Worm (Caenorhabditis elegans) whole organism, mixed stage, embryonic: ENCODE measurements around the gene C04F5.8.

Experiments
- M03D4.4 ChIP-seq: sonication (generic microtip); optimal IDR thresholded peaks from 2 replicates; lab custom pipeline; 2017; ENCODE audit warnings: mild to moderate bottlenecking, missing genetic modification characterization, missing compliant biosample characterization
- bed-3 ChIP-seq: fragments of 200-800 bp; sonication (Bioruptor generic); optimal IDR thresholded peaks from 3 replicates; lab custom pipeline; 2018; ENCODE audit warnings: mild to moderate bottlenecking, missing genetic modification characterization, moderate library complexity, missing compliant biosample characterization
- blmp-1 ChIP-seq: fragments of 150-350 bp; optimal IDR thresholded peaks from 2 replicates; lab custom pipeline; 2014; ENCODE audit warnings: missing biosample characterization, missing genetic modification characterization
- ceh-39 ChIP-seq: fragments of 150-350 bp; optimal IDR thresholded peaks from 2 replicates; lab custom pipeline; 2014; ENCODE audit warnings: missing biosample characterization, missing genetic modification characterization
- ceh-43 ChIP-seq: fragments of 200-800 bp; sonication (Bioruptor generic); optimal IDR thresholded peaks from 2 replicates; lab custom pipeline; 2018; ENCODE audit warnings: mild to moderate bottlenecking, missing genetic modification characterization, moderate library complexity, missing compliant biosample characterization
- ceh-83 ChIP-seq: fragments of 200-800 bp; sonication (Bioruptor generic); optimal IDR thresholded peaks from 2 replicates; lab custom pipeline; 2018; ENCODE audit warnings: mild to moderate bottlenecking, missing genetic modification characterization, missing compliant biosample characterization
- ces-1 ChIP-seq: fragments of 150-350 bp; optimal IDR thresholded peaks from 2 replicates; lab custom pipeline; 2014; ENCODE audit warnings: missing biosample characterization, missing genetic modification reagents, missing genetic modification characterization
- cnd-1 ChIP-seq: fragments of 200-800 bp; sonication (Bioruptor generic); optimal IDR thresholded peaks from 2 replicates; lab custom pipeline; 2018; ENCODE audit warnings: mild to moderate bottlenecking, missing genetic modification characterization, missing compliant biosample characterization
- drap-1 ChIP-seq: fragments of 200-800 bp; sonication (Bioruptor generic); optimal IDR thresholded peaks from 3 replicates; lab custom pipeline; 2018; ENCODE audit warnings: mild to moderate bottlenecking, missing genetic modification characterization, missing compliant biosample characterization
- elt-1 ChIP-seq: sonication (generic microtip); optimal IDR thresholded peaks from 2 replicates; lab custom pipeline; 2017; ENCODE audit warnings: missing genetic modification characterization, mild to moderate bottlenecking, missing compliant biosample characterization, antibody characterized with exemption, moderate library complexity, borderline replicate concordance; ENCODE audit not compliant: insufficient read depth
- elt-3 ChIP-seq: fragments of 150-350 bp; optimal IDR thresholded peaks from 2 replicates; lab custom pipeline; 2014; ENCODE audit warnings: missing biosample characterization, missing genetic modification characterization
- ham-2 ChIP-seq: fragments of 200-800 bp; sonication (Bioruptor generic); optimal IDR thresholded peaks from 2 replicates; lab custom pipeline; 2018; ENCODE audit warnings: mild to moderate bottlenecking, missing genetic modification characterization, missing compliant biosample characterization
- lin-13 ChIP-seq: fragments of 150-350 bp; optimal IDR thresholded peaks from 2 replicates; lab custom pipeline; 2014; ENCODE audit warnings: missing biosample characterization, missing genetic modification characterization
- lin-32 ChIP-seq: fragments of 200-800 bp; sonication (Bioruptor generic); optimal IDR thresholded peaks from 2 replicates; lab custom pipeline; 2018; ENCODE audit warnings: mild to moderate bottlenecking, missing genetic modification characterization, missing compliant biosample characterization
- lsy-2 ChIP-seq: fragments of 150-350 bp; optimal IDR thresholded peaks from 2 replicates; lab custom pipeline; 2014; ENCODE audit warnings: missing biosample characterization, missing genetic modification characterization
- mab-5 ChIP-seq: fragments of 150-350 bp; optimal IDR thresholded peaks from 2 replicates; lab custom pipeline; 2014; ENCODE audit warnings: missing biosample characterization, missing genetic modification characterization
- mep-1 ChIP-seq: fragments of 150-350 bp; optimal IDR thresholded peaks from 2 replicates; lab custom pipeline; 2017; ENCODE audit warnings: missing biosample characterization, missing genetic modification reagents, missing genetic modification characterization, inconsistent platforms
- mls-2 ChIP-seq: sonication (generic microtip); optimal IDR thresholded peaks from 2 replicates; lab custom pipeline; 2016; ENCODE audit warnings: mild to moderate bottlenecking, missing genetic modification characterization, moderate library complexity, missing compliant biosample characterization
- nhr-12 ChIP-seq: fragments of 150-350 bp; optimal IDR thresholded peaks from 2 replicates; lab custom pipeline; 2014; ENCODE audit warnings: missing biosample characterization, missing genetic modification characterization
- nhr-237 ChIP-seq: fragments of 150-350 bp; optimal IDR thresholded peaks from 2 replicates; lab custom pipeline; 2014; ENCODE audit warnings: missing biosample characterization, missing genetic modification characterization
- nhr-28 ChIP-seq: fragments of 150-350 bp; optimal IDR thresholded peaks from 2 replicates; lab custom pipeline; 2014; ENCODE audit warnings: missing biosample characterization, missing genetic modification characterization
- nhr-76 ChIP-seq: sonication (generic microtip); optimal IDR thresholded peaks from 2 replicates; lab custom pipeline; 2017; ENCODE audit warnings: missing biosample characterization, missing genetic modification characterization
- pha-4 ChIP-seq: fragments of 150-350 bp; optimal IDR thresholded peaks from 2 replicates; lab custom pipeline; 2018; ENCODE audit warnings: missing biosample characterization, missing genetic modification reagents, missing genetic modification characterization
- sem-2 ChIP-seq: fragments of 200-800 bp; sonication (Bioruptor generic); optimal IDR thresholded peaks from 2 replicates; lab custom pipeline; 2018; ENCODE audit warnings: mild to moderate bottlenecking, missing genetic modification characterization, missing compliant biosample characterization
- snpc-4 ChIP-seq: fragments of 150-350 bp; optimal IDR thresholded peaks from 2 replicates; lab custom pipeline; 2014; ENCODE audit warnings: missing biosample characterization, missing genetic modification characterization
- sptf-1 ChIP-seq: sonication (generic microtip); optimal IDR thresholded peaks from 2 replicates; lab custom pipeline; 2017; ENCODE audit warnings: mild to moderate bottlenecking, missing genetic modification characterization, moderate library complexity, missing compliant biosample characterization
- tbx-8 ChIP-seq: fragments of 200-800 bp; sonication (Bioruptor generic); optimal IDR thresholded peaks from 2 replicates; lab custom pipeline; 2018; ENCODE audit warnings: mild to moderate bottlenecking, missing genetic modification characterization, moderate library complexity, missing compliant biosample characterization
- unc-120 ChIP-seq: sonication (generic microtip); optimal IDR thresholded peaks from 2 replicates; lab custom pipeline; 2017; ENCODE audit warnings: missing genetic modification characterization, missing compliant biosample characterization; ENCODE audit not compliant: poor library complexity, severe bottlenecking
- unc-62 ChIP-seq: fragments of 150-350 bp; optimal IDR thresholded peaks from 2 replicates; lab custom pipeline; 2014; ENCODE audit warnings: missing biosample characterization, missing genetic modification reagents, missing genetic modification characterization
- zip-8 ChIP-seq: fragments of 150-350 bp; optimal IDR thresholded peaks from 2 replicates; lab custom pipeline; 2014; ENCODE audit warnings: missing biosample characterization, missing genetic modification characterization

The C04F5.8 gene

ce11 chrV:5086919-5087404 lies 26.6 kb downstream of the C04F5.8 start, which contains the start of gene Y58A7A.5:
Gene Y58A7A.5, minus strand, starts transcription at chrV:5086969.
- TF ChIP-seq tbx-8 (GFP tag; lab: Kevin White, UChicago): no peak
- TF ChIP-seq zip-8: peak; percentile 15

ce11 chrV:5084957-5085465 lies 28.5 kb downstream of the C04F5.8 start, which contains the start of gene Y58A7A.4:
Gene Y58A7A.4, minus strand, starts transcription at chrV:5085007.
- TF ChIP-seq nhr-237 (no peak), mab-5 (tag; lab: Kevin White, UChicago) (no peak), elt-3 (tag; lab: Kevin White, UChicago) (no peak), unc-62 (GFP tag; lab: Kevin White, UChicago) (no peak), pha-4 (tag; lab: Kevin White, UChicago) (no peak), sptf-1 (no peak), M03D4.4 (no peak), ceh-39 (no peak), nhr-76 (tag; lab: Kevin White, UChicago) (no peak), lin-32 (GFP tag; lab: Kevin White, UChicago) (no peak), unc-120 (no peak), snpc-4 (tag; lab: Kevin White, UChicago) (no peak), tbx-8 (GFP tag; lab: Kevin White, UChicago) (no peak), ces-1 (GFP tag; lab: Kevin White, UChicago) (no peak), elt-1 (no peak), cnd-1 (tag; lab: Kevin White, UChicago) (no peak), mep-1 (no peak), mls-2 (tag; lab: Kevin White, UChicago) (no peak)

- TF ChIP-seq lin-32 (GFP tag; lab: Kevin White, UChicago): no peak
- TF ChIP-seq nhr-28 (tag; lab: Kevin White, UChicago): no peak
- TF ChIP-seq drap-1 (GFP tag; lab: Kevin White, UChicago): no peak
- TF ChIP-seq zip-8: peak; percentile 1
- peak; percentile 86 for TF ChIP-seq elt-3 (tag; lab: Kevin White, UChicago)
- TF ChIP-seq, all 35 proteins: peak for 2
These were observed 32.7 kb downstream of the C04F5.8 start, which contains the start of gene Y58A7A.3 for ce11 chrV:5080853-5081338. Gene Y58A7A.3, minus strand, starts transcription at chrV:5080903.

ce11 chrV:5072082-5072481 lies 41.5 kb downstream of the C04F5.8 start, which contains the start of gene Y58A7A.2:
Gene Y58A7A.2, minus strand, starts transcription at chrV:5072182.
- no peak for TF ChIP-seq blmp-1 (tag; lab: Kevin White, UChicago)
- no peak for TF ChIP-seq ceh-83 (GFP tag; lab: Kevin White, UChicago)

- TF ChIP-seq M03D4.4 (no peak), elt-3 (tag; lab: Kevin White, UChicago) (no peak), pha-4 (tag; lab: Kevin White, UChicago) (no peak), ceh-83 (GFP tag; lab: Kevin White, UChicago) (no peak), bed-3 (GFP tag; lab: Kevin White, UChicago) (no peak), elt-1 (no peak), zip-8 (no peak)
These were observed 44.1 kb downstream of the C04F5.8 start, which contains the start of gene Y58A7A.1 for ce11 chrV:5069440-5069839. Gene Y58A7A.1, minus strand, starts transcription at chrV:5069540.

ce11 chrV:5067390-5067789 lies 46.2 kb downstream of the C04F5.8 start:
- TF ChIP-seq ham-2 (GFP tag; lab: Kevin White, UChicago): no peak
- TF ChIP-seq ceh-43 (GFP tag; lab: Kevin White, UChicago): no peak
- TF ChIP-seq lsy-2: no peak
- no peak for TF ChIP-seq elt-3 (tag; lab: Kevin White, UChicago)
- no peak for TF ChIP-seq ceh-39
- no peak for TF ChIP-seq lin-13
- TF ChIP-seq lin-32 (GFP tag; lab: Kevin White, UChicago): no peak
- no peak for TF ChIP-seq unc-120
- no peak for TF ChIP-seq sptf-1
- TF ChIP-seq sem-2 (GFP tag; lab: Kevin White, UChicago): no peak
- no peak for TF ChIP-seq pha-4 (tag; lab: Kevin White, UChicago)
- TF ChIP-seq mep-1: no peak
- no peak for TF ChIP-seq nhr-28 (tag; lab: Kevin White, UChicago)
- no peak for TF ChIP-seq nhr-12 (tag; lab: Kevin White, UChicago)
